Worm (Caenorhabditis elegans): ENCODE results near the gene T28D9.1.

The T28D9.1 gene

DNA sequence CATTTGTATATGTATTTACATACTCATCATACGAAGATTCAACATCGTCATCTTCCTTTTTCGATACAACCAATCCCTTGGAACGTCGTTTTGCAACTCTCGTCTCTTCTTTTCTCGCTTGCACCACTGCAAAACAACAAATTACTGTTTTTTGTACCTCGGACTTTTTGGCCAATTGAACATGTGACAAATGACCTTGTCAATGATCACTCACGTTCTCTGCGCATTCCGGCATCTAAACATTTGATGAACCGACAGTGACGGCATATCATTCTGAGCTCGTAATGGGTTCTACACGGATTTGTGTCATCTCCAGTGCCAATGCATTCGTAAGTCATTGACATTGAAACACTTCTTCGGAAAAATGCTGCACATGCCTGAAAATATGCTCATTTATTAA lies 44.0 kb upstream of the T28D9.1 start:
- no peak for TF ChIP-seq ztf-28 (GFP tag; IDR thresholded peaks at IDR 0.05)
- TF ChIP-seq sea-2 (GFP tag; IDR thresholded peaks at IDR 0.05), result no peak
- TF ChIP-seq hmg-1.2 (GFP tag; IDR thresholded peaks at IDR 0.05), result no peak
- TF ChIP-seq die-1 (tag; optimal IDR thresholded peaks at IDR 0.05), result no peak
- TF ChIP-seq chd-7 (tag; optimal IDR thresholded peaks at IDR 0.05), result no peak
- TF ChIP-seq B0336.3 (GFP tag; IDR thresholded peaks at IDR 0.05), result no peak
- TF ChIP-seq ccch-3 (GFP tag; optimal IDR thresholded peaks at IDR 0.05), result no peak
- no peak for TF ChIP-seq lsy-27 (tag; optimal IDR thresholded peaks at IDR 0.05; ENCODE audit: borderline replicate concordance, insufficient read depth)
- TF ChIP-seq F55B11.4 (tag; optimal IDR thresholded peaks at IDR 0.05; ENCODE audit: borderline replicate concordance, insufficient read depth), result no peak
- no peak for TF ChIP-seq ceh-40 (GFP tag; IDR thresholded peaks at IDR 0.05)
- TF ChIP-seq madf-6 (GFP tag; IDR thresholded peaks at IDR 0.05), result no peak
- no peak for TF ChIP-seq hlh-12 (tag; optimal IDR thresholded peaks at IDR 0.05)
- no peak for TF ChIP-seq B0261.1 (tag; optimal IDR thresholded peaks at IDR 0.05)
- TF ChIP-seq cebp-2 (GFP tag; IDR thresholded peaks at IDR 0.05), result no peak
- TF ChIP-seq athp-1 (tag; optimal IDR thresholded peaks at IDR 0.05), result no peak
- TF ChIP-seq egrh-3 (GFP tag; IDR thresholded peaks at IDR 0.05), result no peak
- TF ChIP-seq rec-8 (tag; optimal IDR thresholded peaks at IDR 0.05), result no peak
- no peak for TF ChIP-seq lag-1 (GFP tag; IDR thresholded peaks at IDR 0.05)

DNA sequence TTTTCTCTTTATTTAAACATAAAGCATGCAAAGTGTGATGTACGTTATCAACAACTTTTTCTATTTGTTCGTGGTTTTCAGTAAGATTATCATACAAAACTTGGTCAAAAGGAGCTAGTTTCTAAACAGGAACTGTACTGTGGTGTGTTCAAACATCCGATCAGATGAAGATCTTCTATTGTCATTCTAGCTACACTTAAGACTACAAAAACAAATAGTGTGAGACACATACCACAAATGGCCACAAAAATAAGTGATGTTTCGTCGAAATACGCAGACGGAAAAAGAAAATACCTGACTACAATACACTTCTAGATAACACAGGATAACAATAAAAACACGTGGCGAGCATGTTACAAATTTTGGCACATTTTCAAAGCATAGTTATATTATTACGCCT lies 43.5 kb upstream of the T28D9.1 start:
- TF ChIP-seq pha-4 (tag; optimal IDR thresholded peaks at IDR 0.05) (no peak), nhr-80 (tag; optimal IDR thresholded peaks at IDR 0.05) (peak; percentile 58), K11D2.4 (GFP tag; IDR thresholded peaks at IDR 0.05) (no peak)

DNA sequence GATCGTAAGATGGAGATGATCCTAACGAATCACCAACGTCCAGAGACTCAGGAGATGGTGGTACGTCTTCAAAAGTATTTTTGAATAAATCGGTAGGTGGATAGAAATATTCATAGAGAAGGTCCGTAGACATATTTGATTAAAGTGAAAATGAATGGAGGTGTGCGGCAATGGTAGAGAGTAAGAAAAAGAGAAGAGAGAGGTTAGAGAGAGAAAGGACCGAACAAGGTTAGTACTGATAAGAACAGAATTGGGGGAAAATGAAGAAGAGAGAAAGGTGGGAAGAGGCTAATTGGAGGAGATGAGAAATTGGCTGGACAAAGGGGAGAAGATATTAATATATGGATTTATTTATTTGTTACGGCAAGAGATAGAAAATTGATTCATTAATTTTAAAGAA lies 42.5 kb upstream of the T28D9.1 start, which contains the start of gene nhr-22:
TSS of gene nhr-22 (minus strand) at position 137 of the 400 bp plus-strand sequence.
- no peak for TF ChIP-seq Y56A3A.18 (GFP tag; IDR thresholded peaks at IDR 0.05)

DNA sequence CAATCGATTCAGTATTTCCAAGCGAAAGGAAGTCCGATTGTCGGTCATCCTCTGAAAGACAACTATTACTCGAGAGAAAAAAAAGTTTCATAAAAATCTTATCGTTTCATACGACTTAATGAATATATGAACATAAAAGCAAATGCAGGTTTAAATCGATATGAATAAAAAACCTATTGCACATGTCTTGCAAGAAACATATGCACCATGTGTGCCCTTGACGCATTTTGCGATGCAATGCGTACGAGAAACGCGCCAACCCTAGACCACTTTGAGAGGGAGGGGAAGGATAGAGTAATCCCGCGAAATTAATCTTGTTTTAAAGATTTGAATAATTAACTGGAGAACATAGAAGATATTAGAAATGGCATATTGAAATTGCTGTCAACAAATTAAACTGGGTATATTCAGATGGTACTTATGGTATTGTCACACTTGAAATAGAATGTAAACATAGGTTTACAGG lies 38.8 kb upstream of the T28D9.1 start, which contains the start of gene atg-16.2:
TSS of gene atg-16.2 (minus strand) at position 51 of the 466 bp plus-strand sequence.
- TF ChIP-seq tlf-1 (GFP tag; optimal IDR thresholded peaks at IDR 0.05), result no peak
- no peak for TF ChIP-seq K11D2.4 (GFP tag; IDR thresholded peaks at IDR 0.05)
- TF ChIP-seq lin-35 (GFP tag; optimal IDR thresholded peaks at IDR 0.05), result peak in 1 of 3 experiments; percentile 31
- no peak for TF ChIP-seq lag-1 (GFP tag; IDR thresholded peaks at IDR 0.05)
- TF ChIP-seq hlh-12 (tag; optimal IDR thresholded peaks at IDR 0.05), result no peak
- no peak for TF ChIP-seq ztf-28 (GFP tag; IDR thresholded peaks at IDR 0.05)
- TF ChIP-seq ztf-3 (GFP tag; optimal IDR thresholded peaks at IDR 0.05), result no peak
- TF ChIP-seq lin-40 (tag; optimal IDR thresholded peaks at IDR 0.05), result no peak
- TF ChIP-seq lsl-1 (GFP tag; optimal IDR thresholded peaks at IDR 0.05), result no peak
- no peak for TF ChIP-seq F33H1.4 (GFP tag; IDR thresholded peaks at IDR 0.05)
- no peak for TF ChIP-seq B0019.2 (GFP tag; conservative IDR thresholded peaks at IDR 0.05)
- peak; percentile 74 for TF ChIP-seq nhr-80 (tag; optimal IDR thresholded peaks at IDR 0.05)
- no peak for TF ChIP-seq cebp-1 (GFP tag; IDR thresholded peaks at IDR 0.05)
- TF ChIP-seq cebp-1 (tag; optimal IDR thresholded peaks at IDR 0.05), result no peak
- TF ChIP-seq efl-1 (GFP tag; optimal IDR thresholded peaks at IDR 0.05), result peak; percentile 32
- no peak for TF ChIP-seq snpc-4 (GFP tag; optimal IDR thresholded peaks at IDR 0.05)
- TF ChIP-seq snpc-4 (tag; optimal IDR thresholded peaks at IDR 0.05), result no peak
- TF ChIP-seq pha-4 (tag; optimal IDR thresholded peaks at IDR 0.05), result no peak
- TF ChIP-seq athp-1 (tag; optimal IDR thresholded peaks at IDR 0.05), result no peak
- TF ChIP-seq mcd-1 (GFP tag; IDR thresholded peaks at IDR 0.05), result no peak
- TF ChIP-seq madf-6 (GFP tag; IDR thresholded peaks at IDR 0.05), result no peak
- 0 out of 2 replicates have a peak, but pooled peaks have one; percentile 50 for TF ChIP-seq dox-1 (GFP tag; IDR thresholded peaks at IDR 0.05)
- TF ChIP-seq bed-1 (GFP tag; IDR thresholded peaks at IDR 0.05), result no peak
- TF ChIP-seq attf-5 (GFP tag; optimal IDR thresholded peaks at IDR 0.05), result peak; percentile 69
- TF ChIP-seq dpl-1 (GFP tag; optimal IDR thresholded peaks at IDR 0.05), result peak; percentile 31
- no peak for TF ChIP-seq snpc-1.1 (tag; optimal IDR thresholded peaks at IDR 0.05; ENCODE audit: insufficient read depth)
- no peak for TF ChIP-seq F22D6.2 (tag; optimal IDR thresholded peaks at IDR 0.05)
- no peak for TF ChIP-seq ceh-27 (GFP tag; optimal IDR thresholded peaks at IDR 0.05)
- no peak for TF ChIP-seq Y53F4B.3 (GFP tag; IDR thresholded peaks at IDR 0.05)

All from whole organism, young adult.